Worm (Caenorhabditis elegans) whole organism, L2 larva: ENCODE results near the gene F42C5.3.

ENCODE experiments used
- crh-2 ChIP-seq: sonication (generic microtip); optimal IDR thresholded peaks from 2 replicates; lab custom pipeline; 2017; ENCODE audit warnings: missing biosample characterization, missing genetic modification characterization
- nhr-12 ChIP-seq: fragments of 150-350 bp; optimal IDR thresholded peaks from 2 replicates; lab custom pipeline; 2014; ENCODE audit warnings: missing biosample characterization, missing genetic modification characterization
- peb-1 ChIP-seq: fragments of 150-350 bp; optimal IDR thresholded peaks from 2 replicates; lab custom pipeline; 2014; ENCODE audit warnings: missing biosample characterization, missing genetic modification characterization
- ztf-11 ChIP-seq: sonication (generic microtip); optimal IDR thresholded peaks from 2 replicates; lab custom pipeline; 2017; ENCODE audit warnings: missing biosample characterization, missing genetic modification characterization

DNA sequence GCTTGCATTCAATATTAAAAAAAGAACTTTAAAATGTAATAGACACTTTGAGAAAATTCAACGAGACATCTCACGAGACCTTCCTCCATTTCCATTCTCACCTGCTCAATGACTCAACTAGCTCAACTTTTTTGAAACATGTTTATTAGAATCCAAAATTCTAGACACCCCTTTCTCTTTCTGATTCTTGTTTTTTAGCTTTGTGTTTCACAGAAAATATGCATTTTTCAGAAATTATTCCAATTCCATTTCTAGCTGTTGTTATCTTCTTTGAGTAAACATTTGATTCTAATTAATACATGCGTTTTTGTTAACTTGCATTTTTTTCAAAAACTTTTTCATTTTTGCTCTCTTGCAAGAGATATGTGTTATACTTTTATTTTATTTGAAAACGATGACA is 14.1 kb upstream of the F42C5.3 start:
- TF ChIP-seq nhr-12 (tag; lab: Kevin White, UChicago) = no peak
- TF ChIP-seq crh-2 (tag; lab: Kevin White, UChicago) = no peak
- TF ChIP-seq peb-1 (tag; lab: Kevin White, UChicago) = no peak
- TF ChIP-seq ztf-11 (tag; lab: Kevin White, UChicago) = no peak
